Fruit fly (Drosophila melanogaster) whole organism, embryonic: Measurements from ENCODE around the gene CG13053.

Experiments
- Bteb2 ChIP-seq: fragments of 200-800 bp; sonication (Bioruptor generic); optimal IDR thresholded peaks from 2 replicates; lab custom pipeline; 2016; ENCODE audit warnings: missing biosample characterization, missing genetic modification characterization
- CG11504 ChIP-seq: fragments of 200-800 bp; sonication (Bioruptor generic); optimal IDR thresholded peaks from 3 replicates; lab custom pipeline; 2019; ENCODE audit warnings: missing biosample characterization, mild to moderate bottlenecking, missing genetic modification characterization, moderate library complexity
- CG12155 ChIP-seq: fragments of 200-800 bp; sonication (Bioruptor generic); optimal IDR thresholded peaks from 3 replicates; lab custom pipeline; 2016; ENCODE audit warnings: missing biosample characterization, missing genetic modification characterization
- CG12942 ChIP-seq: fragments of 200-800 bp; sonication (Bioruptor generic); optimal IDR thresholded peaks from 3 replicates; lab custom pipeline; 2016; ENCODE audit warnings: missing biosample characterization, missing genetic modification characterization
- CG13624 ChIP-seq: fragments of 200-800 bp; sonication (Bioruptor generic); optimal IDR thresholded peaks from 2 replicates; lab custom pipeline; 2016; ENCODE audit warnings: missing biosample characterization, missing genetic modification characterization
- CG14667 ChIP-seq: fragments of 200-800 bp; sonication (Bioruptor generic); IDR thresholded peaks from 2 replicates; pipeline ENCODE4 v1.3.6; 2022; ENCODE audit warnings: missing biosample characterization, missing genetic modification characterization
- CG14965 ChIP-seq: fragments of 200-800 bp; sonication (Bioruptor generic); optimal IDR thresholded peaks from 2 replicates; lab custom pipeline; 2016; ENCODE audit warnings: missing biosample characterization, missing genetic modification characterization, borderline replicate concordance
- CG15269 ChIP-seq: fragments of 200-800 bp; sonication (Bioruptor generic); optimal IDR thresholded peaks from 2 replicates; lab custom pipeline; 2018; ENCODE audit warnings: missing biosample characterization, mild to moderate bottlenecking, missing genetic modification characterization, moderate library complexity
- CG16813 ChIP-seq: fragments of 200-800 bp; sonication (Bioruptor generic); IDR thresholded peaks from 3 replicates; pipeline ENCODE4 v1.3.6; 2022; ENCODE audit warnings: missing biosample characterization, missing genetic modification characterization; ENCODE audit not compliant: partially characterized antibody
- CG31365 ChIP-seq: fragments of 200-800 bp; sonication (Bioruptor generic); optimal IDR thresholded peaks from 2 replicates; lab custom pipeline; 2018; ENCODE audit warnings: missing biosample characterization, mild to moderate bottlenecking, missing genetic modification characterization
- CG33557 ChIP-seq: fragments of 200-800 bp; sonication (Bioruptor generic); optimal IDR thresholded peaks from 2 replicates; lab custom pipeline; 2019; ENCODE audit warnings: missing biosample characterization, mild to moderate bottlenecking, missing genetic modification characterization, moderate library complexity
- CG6854 ChIP-seq: fragments of 200-800 bp; sonication (Bioruptor generic); optimal IDR thresholded peaks from 3 replicates; lab custom pipeline; 2017; ENCODE audit warnings: missing biosample characterization, mild to moderate bottlenecking, missing genetic modification characterization
- CG7839 ChIP-seq: fragments of 200-800 bp; sonication (Bioruptor generic); optimal IDR thresholded peaks from 3 replicates; lab custom pipeline; 2018; ENCODE audit warnings: missing biosample characterization, mild to moderate bottlenecking, missing genetic modification characterization, moderate library complexity
- CG8924 ChIP-seq: fragments of 200-800 bp; optimal IDR thresholded peaks from 3 replicates; lab custom pipeline; 2019; ENCODE audit warnings: missing biosample characterization, mild to moderate bottlenecking, missing genetic modification characterization, moderate library complexity
- CG9215 ChIP-seq: fragments of 200-800 bp; sonication (Bioruptor generic); IDR thresholded peaks from 2 replicates; pipeline ENCODE4 v1.3.6; 2022; ENCODE audit warnings: missing biosample characterization, missing genetic modification characterization
- D19B ChIP-seq: fragments of 200-800 bp; sonication (Bioruptor generic); optimal IDR thresholded peaks from 2 replicates; lab custom pipeline; 2017; ENCODE audit warnings: missing biosample characterization, mild to moderate bottlenecking, missing genetic modification characterization
- Deaf1 ChIP-seq: fragments of 200-800 bp; optimal IDR thresholded peaks from 3 replicates; lab custom pipeline; 2019; ENCODE audit warnings: missing biosample characterization, mild to moderate bottlenecking, missing genetic modification characterization, moderate library complexity
- Doc3 ChIP-seq: fragments of 200-800 bp; sonication (Bioruptor generic); IDR thresholded peaks from 3 replicates; pipeline ENCODE4 v1.3.6; 2022; ENCODE audit warnings: missing biosample characterization, missing genetic modification characterization; ENCODE audit not compliant: partially characterized antibody
- HHEX ChIP-seq: fragments of 200-800 bp; sonication (Bioruptor generic); optimal IDR thresholded peaks from 3 replicates; lab custom pipeline; 2017; ENCODE audit warnings: missing biosample characterization, mild to moderate bottlenecking, missing genetic modification characterization, missing genetic modification reagents
- Hr51 ChIP-seq, 2 experiments: fragments of 200-800 bp; sonication (Bioruptor generic); optimal IDR thresholded peaks; 2 replicates in 1 of 2; 3 replicates in 1 of 2; lab custom pipeline; 2016 to 2018; ENCODE audit warnings: missing biosample characterization in 2 of 2, missing genetic modification characterization in 2 of 2, mild to moderate bottlenecking in 1 of 2, moderate library complexity in 1 of 2
- Myb ChIP-seq: fragments of 200-800 bp; sonication (Bioruptor generic); optimal IDR thresholded peaks from 2 replicates; lab custom pipeline; 2016; ENCODE audit warnings: missing biosample characterization, missing genetic modification characterization
- NfI ChIP-seq: fragments of 200-800 bp; sonication (Bioruptor generic); optimal IDR thresholded peaks from 3 replicates; lab custom pipeline; 2018; ENCODE audit warnings: missing biosample characterization, mild to moderate bottlenecking, missing genetic modification characterization, moderate library complexity
- PHDP ChIP-seq: fragments of 200-800 bp; sonication (Bioruptor generic); optimal IDR thresholded peaks from 3 replicates; lab custom pipeline; 2018; ENCODE audit warnings: missing biosample characterization, mild to moderate bottlenecking, missing genetic modification characterization, moderate library complexity
- Ptx1 ChIP-seq: fragments of 200-800 bp; sonication (Bioruptor generic); IDR thresholded peaks from 2 replicates; pipeline ENCODE4 v1.3.6; 2022; ENCODE audit warnings: missing biosample characterization, missing genetic modification characterization
- Sox100B ChIP-seq: fragments of 200-800 bp; sonication (Bioruptor generic); optimal IDR thresholded peaks from 3 replicates; lab custom pipeline; 2018; ENCODE audit warnings: missing biosample characterization, mild to moderate bottlenecking, missing genetic modification characterization
- ab ChIP-seq: fragments of 200-800 bp; sonication (Bioruptor generic); optimal IDR thresholded peaks from 2 replicates; lab custom pipeline; 2016; ENCODE audit warnings: missing biosample characterization, missing genetic modification characterization
- abd-A ChIP-seq: fragments of 200-800 bp; sonication (Bioruptor generic); optimal IDR thresholded peaks from 3 replicates; lab custom pipeline; 2019; ENCODE audit warnings: missing biosample characterization, mild to moderate bottlenecking, missing genetic modification characterization, moderate library complexity
- bowl ChIP-seq: fragments of 200-800 bp; sonication (Bioruptor generic); IDR thresholded peaks from 2 replicates; pipeline ENCODE4 v1.3.6; 2022; ENCODE audit warnings: missing biosample characterization, missing genetic modification characterization
- btn ChIP-seq: fragments of 200-800 bp; sonication (Bioruptor generic); optimal IDR thresholded peaks from 2 replicates; lab custom pipeline; 2016; ENCODE audit warnings: missing biosample characterization, missing genetic modification characterization
- danr ChIP-seq: fragments of 200-800 bp; sonication (Bioruptor generic); IDR thresholded peaks from 2 replicates; pipeline ENCODE4 v1.3.6; 2022; ENCODE audit warnings: missing biosample characterization, missing genetic modification characterization
- dmrt99B ChIP-seq: fragments of 200-800 bp; sonication (Bioruptor generic); optimal IDR thresholded peaks from 2 replicates; lab custom pipeline; 2018; ENCODE audit warnings: missing biosample characterization, mild to moderate bottlenecking, missing genetic modification characterization, moderate library complexity
- ewg ChIP-seq: fragments of 200-800 bp; sonication (Bioruptor generic); optimal IDR thresholded peaks from 3 replicates; lab custom pipeline; 2017; ENCODE audit warnings: mild to moderate bottlenecking, missing biosample characterization, missing genetic modification reagents, missing genetic modification characterization
- gem ChIP-seq: fragments of 200-800 bp; sonication (Bioruptor generic); optimal IDR thresholded peaks from 2 replicates; lab custom pipeline; 2019; ENCODE audit warnings: missing biosample characterization, mild to moderate bottlenecking, missing genetic modification characterization, moderate library complexity
- ham ChIP-seq: fragments of 200-800 bp; sonication (Bioruptor generic); IDR thresholded peaks from 2 replicates; pipeline ENCODE4 v1.3.6; 2022; ENCODE audit warnings: missing biosample characterization, missing genetic modification characterization
- jumu ChIP-seq: fragments of 200-800 bp; sonication (Bioruptor generic); optimal IDR thresholded peaks from 3 replicates; lab custom pipeline; 2016; ENCODE audit warnings: missing biosample characterization, missing genetic modification characterization
- kah ChIP-seq: fragments of 200-800 bp; sonication (Bioruptor generic); optimal IDR thresholded peaks from 2 replicates; lab custom pipeline; 2018; ENCODE audit warnings: missing biosample characterization, mild to moderate bottlenecking, missing genetic modification characterization
- klu ChIP-seq: fragments of 200-800 bp; sonication (Bioruptor generic); IDR thresholded peaks from 2 replicates; pipeline ENCODE4 v1.3.6; 2022; ENCODE audit warnings: missing biosample characterization, missing genetic modification characterization
- nau ChIP-seq: fragments of 200-800 bp; sonication (Bioruptor generic); optimal IDR thresholded peaks from 3 replicates; lab custom pipeline; 2017; ENCODE audit warnings: missing biosample characterization, mild to moderate bottlenecking, missing genetic modification characterization, missing genetic modification reagents
- nmo ChIP-seq: fragments of 200-800 bp; sonication (Bioruptor generic); optimal IDR thresholded peaks from 2 replicates; lab custom pipeline; 2018; ENCODE audit warnings: missing biosample characterization, mild to moderate bottlenecking, missing genetic modification characterization, moderate library complexity
- p53 ChIP-seq: fragments of 200-800 bp; sonication (Bioruptor generic); optimal IDR thresholded peaks from 2 replicates; lab custom pipeline; 2016; ENCODE audit warnings: missing biosample characterization, missing genetic modification characterization
- row ChIP-seq: fragments of 200-800 bp; sonication (Bioruptor generic); IDR thresholded peaks from 3 replicates; pipeline ENCODE4 v1.3.6; 2022; ENCODE audit warnings: missing biosample characterization, missing genetic modification characterization
- sisA ChIP-seq: fragments of 200-800 bp; sonication (Bioruptor generic); IDR thresholded peaks from 2 replicates; pipeline ENCODE4 v1.3.6; 2022; ENCODE audit warnings: missing biosample characterization, missing genetic modification characterization
- stwl ChIP-seq: fragments of 200-800 bp; sonication (Bioruptor generic); optimal IDR thresholded peaks from 3 replicates; lab custom pipeline; 2018; ENCODE audit warnings: missing biosample characterization, mild to moderate bottlenecking, missing genetic modification characterization, moderate library complexity
- tll ChIP-seq, 2 experiments: fragments of 200-800 bp in 1 of 2; fragments of >200 bp in 1 of 2; sonication (Bioruptor generic) in 1 of 2; optimal IDR thresholded peaks; 2 replicates each; lab custom pipeline; 2017 to 2019; ENCODE audit warnings: missing biosample characterization in 2 of 2, missing genetic modification characterization in 2 of 2, mild to moderate bottlenecking in 1 of 2, moderate library complexity in 1 of 2
- unpg ChIP-seq: fragments of 200-800 bp; sonication (Bioruptor generic); optimal IDR thresholded peaks from 3 replicates; lab custom pipeline; 2018; ENCODE audit warnings: missing biosample characterization, mild to moderate bottlenecking, missing genetic modification characterization, moderate library complexity
- vfl ChIP-seq: fragments of 200-800 bp; sonication (Bioruptor generic); optimal IDR thresholded peaks from 2 replicates; lab custom pipeline; 2016; ENCODE audit warnings: missing biosample characterization, missing genetic modification characterization
- zen ChIP-seq: fragments of 200-800 bp; sonication (Bioruptor generic); optimal IDR thresholded peaks from 3 replicates; lab custom pipeline; 2018; ENCODE audit warnings: missing biosample characterization, mild to moderate bottlenecking, missing genetic modification characterization, moderate library complexity
- zfh1 ChIP-seq: fragments of 200-800 bp; sonication (Bioruptor generic); IDR thresholded peaks from 3 replicates; pipeline ENCODE4 v1.3.6; 2022; ENCODE audit warnings: missing biosample characterization, missing genetic modification characterization

The CG13053 gene

DNA sequence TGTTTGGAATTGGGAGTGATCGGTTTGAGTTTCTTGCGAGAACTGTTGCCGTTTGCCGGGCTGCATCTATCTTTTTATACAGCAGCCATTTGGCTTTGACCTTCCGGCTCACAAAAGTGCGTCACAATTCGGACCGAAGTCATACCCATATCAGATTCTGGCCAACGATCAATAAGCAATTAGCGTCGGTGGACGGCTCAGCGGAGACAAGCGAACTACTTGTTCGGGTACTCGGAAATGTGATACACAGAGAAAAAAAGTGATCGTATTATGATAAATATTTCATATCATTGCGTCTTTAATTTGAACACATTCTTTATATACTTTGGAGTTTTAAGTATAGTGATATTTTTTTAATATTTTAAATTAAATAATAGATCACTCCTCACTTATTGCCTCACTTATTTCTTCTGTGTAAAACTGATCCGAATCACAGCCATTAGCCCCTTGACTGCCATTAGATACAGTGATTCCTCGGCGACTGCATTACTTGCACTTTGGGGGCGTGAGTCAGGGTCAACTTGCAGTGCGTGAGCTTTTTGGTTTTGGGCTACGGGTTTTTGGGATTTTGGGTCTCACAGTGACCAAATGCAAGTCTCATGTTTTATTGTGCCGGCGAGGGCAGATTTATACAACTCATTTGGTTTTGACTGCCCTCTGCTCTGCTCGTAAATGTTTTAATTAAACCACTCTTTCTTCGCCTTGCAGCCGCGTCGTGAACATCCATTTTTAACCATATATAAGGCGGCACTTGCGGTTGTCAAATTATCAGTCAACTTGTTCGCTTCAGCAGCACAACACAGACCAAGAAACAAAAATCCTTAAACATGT, 46.5 kb upstream of the CG13053 start, which contains the start of the genes CG13043 and CG13063 (continued):
- no peak for TF ChIP-seq stwl (tag; lab: Kevin White, UChicago)
- TF ChIP-seq nmo (GFP tag; lab: Kevin White, UChicago), result peak; percentile 10
- no peak for TF ChIP-seq abd-A (tag; lab: Kevin White, UChicago)
- no peak for TF ChIP-seq CG9215 (GFP tag; lab: Robert Waterston, UW)
- peak; percentile 35; the same call in 1 of the 2 replicates for TF ChIP-seq Ptx1 (GFP tag; lab: Robert Waterston, UW)
- TF ChIP-seq NfI (GFP tag; lab: Kevin White, UChicago), result no peak
- no peak for TF ChIP-seq CG14965 (GFP tag; lab: Kevin White, UChicago)
- TF ChIP-seq btn (GFP tag; lab: Kevin White, UChicago), result no peak
- TF ChIP-seq PHDP (tag; lab: Kevin White, UChicago), result peak; percentile 3
- TF ChIP-seq CG31365 (tag; lab: Kevin White, UChicago), result no peak
- TF ChIP-seq tll (GFP tag; optimal IDR thresholded peaks at IDR 0.05; lab: Kevin White, UChicago), result no peak
- no peak for TF ChIP-seq ham (GFP tag; lab: Robert Waterston, UW)
- TF ChIP-seq Myb, result no peak
- peak; percentile 26 for TF ChIP-seq CG7839 (tag; lab: Kevin White, UChicago)
- TF ChIP-seq zen, result no peak
- TF ChIP-seq vfl (GFP tag; lab: Kevin White, UChicago), result no peak
- TF ChIP-seq D19B (GFP tag; lab: Kevin White, UChicago), result no peak
- TF ChIP-seq unpg (GFP tag; lab: Kevin White, UChicago), result peak; percentile 42
- TF ChIP-seq CG8924, result no peak
- TF ChIP-seq CG11504 (tag; lab: Kevin White, UChicago), result peak; percentile 59
- no peak for TF ChIP-seq CG16813 (GFP tag; lab: Robert Waterston, UW)
- no peak for TF ChIP-seq jumu (GFP tag; lab: Kevin White, UChicago)
- TF ChIP-seq kah, result no peak
- TF ChIP-seq Bteb2, result no peak
- TF ChIP-seq p53 (GFP tag; lab: Kevin White, UChicago), result no peak
- peak; percentile 59 for TF ChIP-seq gem (tag; lab: Kevin White, UChicago)
- TF ChIP-seq CG6854 (GFP tag; lab: Kevin White, UChicago), result no peak
- no peak for TF ChIP-seq CG12155
- no peak for TF ChIP-seq ab (GFP tag; lab: Kevin White, UChicago)
- TF ChIP-seq CG13624 (GFP tag; lab: Kevin White, UChicago), result no peak
- peak; percentile 32 for TF ChIP-seq Sox100B (GFP tag; lab: Kevin White, UChicago)
- TF ChIP-seq zfh1 (GFP tag; lab: Robert Waterston, UW), result no peak
- TF ChIP-seq CG14667 (GFP tag; lab: Robert Waterston, UW), result no peak
- peak; percentile 41; the same call in 1 of the 3 replicates for TF ChIP-seq row
- TF ChIP-seq nau (GFP tag; lab: Kevin White, UChicago), result no peak
- TF ChIP-seq sisA (GFP tag; lab: Robert Waterston, UW), result no peak
- peak; percentile 2 for TF ChIP-seq dmrt99B (tag; lab: Kevin White, UChicago)
- no peak for TF ChIP-seq CG12942 (GFP tag; lab: Kevin White, UChicago)
- TF ChIP-seq CG15269, result peak; percentile 41
- TF ChIP-seq ewg (GFP tag; lab: Kevin White, UChicago), result no peak
- TF ChIP-seq CG33557 (GFP tag; lab: Kevin White, UChicago), result no peak
- no peak for TF ChIP-seq HHEX (GFP tag; lab: Kevin White, UChicago)
- peak in 1 of 2 experiments; percentile 37 for TF ChIP-seq Hr51 (GFP tag; optimal IDR thresholded peaks at IDR 0.05; lab: Kevin White, UChicago)
- TF ChIP-seq bowl (GFP tag; lab: Robert Waterston, UW), result no peak
- TF ChIP-seq Deaf1 (tag; lab: Kevin White, UChicago), result peak; percentile 18
- no peak for TF ChIP-seq Doc3
- no peak for TF ChIP-seq danr (GFP tag; lab: Robert Waterston, UW)
- TF ChIP-seq klu, result no peak
